Worm (Caenorhabditis elegans) whole organism, L1 larva: Measurements from ENCODE around the gene C28G1.2.

Experiments used
- C04F5.9 ChIP-seq: sonication (generic microtip); optimal IDR thresholded peaks from 2 replicates; lab custom pipeline; 2016; ENCODE audit warnings: missing genetic modification characterization, missing compliant biosample characterization
- F16B12.6 ChIP-seq: fragments of 150-350 bp; optimal IDR thresholded peaks from 2 replicates; lab custom pipeline; 2014; ENCODE audit warnings: missing biosample characterization, missing genetic modification characterization
- Y116A8C.19 ChIP-seq: sonication (generic microtip); optimal IDR thresholded peaks from 2 replicates; lab custom pipeline; 2016; ENCODE audit warnings: missing compliant biosample characterization, missing genetic modification characterization, borderline replicate concordance
- alr-1 ChIP-seq: fragments of 200-800 bp; sonication (Bioruptor generic); optimal IDR thresholded peaks from 2 replicates; lab custom pipeline; 2018; ENCODE audit warnings: borderline replicate concordance, mild to moderate bottlenecking, missing genetic modification characterization, missing compliant biosample characterization
- aly-2 ChIP-seq: fragments of 150-350 bp; optimal IDR thresholded peaks from 2 replicates; lab custom pipeline; 2014; ENCODE audit warnings: missing biosample characterization, missing genetic modification characterization
- ceh-63 ChIP-seq: fragments of 200-800 bp; sonication (Bioruptor generic); optimal IDR thresholded peaks from 2 replicates; lab custom pipeline; 2018; ENCODE audit warnings: mild to moderate bottlenecking, missing genetic modification characterization, missing compliant biosample characterization
- ceh-88 ChIP-seq: fragments of 200-800 bp; sonication (Bioruptor generic); IDR thresholded peaks from 2 replicates; pipeline ENCODE4 v1.3.6; 2022; ENCODE audit warnings: missing genetic modification characterization, missing compliant biosample characterization
- ces-1 ChIP-seq: fragments of 150-350 bp; optimal IDR thresholded peaks from 2 replicates; lab custom pipeline; 2014; ENCODE audit warnings: missing biosample characterization, missing genetic modification reagents, missing genetic modification characterization
- dpl-1 ChIP-seq, 3 experiments: fragments of 150-350 bp in 2 of 3; sonication (generic microtip) in 1 of 3; optimal IDR thresholded peaks; 2 replicates each; lab custom pipeline; 2014 to 2017; ENCODE audit warnings: missing biosample characterization in 3 of 3, missing genetic modification characterization in 3 of 3, missing genetic modification reagents in 3 of 3
- dsc-1 ChIP-seq: sonication (generic microtip); optimal IDR thresholded peaks from 2 replicates; lab custom pipeline; 2016; ENCODE audit warnings: mild to moderate bottlenecking, missing genetic modification characterization, missing compliant biosample characterization
- efl-1 ChIP-seq, 4 experiments: fragments of 150-350 bp; optimal IDR thresholded peaks in 3 of 4; peaks in 1 of 4; 1 replicate in 1 of 4; 2 replicates in 3 of 4; lab custom pipeline; 2014; ENCODE audit warnings: missing biosample characterization in 2 of 4, missing genetic modification characterization in 2 of 4, missing genetic modification reagents in 2 of 4
- efl-3 ChIP-seq: fragments of 200-800 bp; sonication (Bioruptor generic); optimal IDR thresholded peaks from 2 replicates; lab custom pipeline; 2018; ENCODE audit warnings: mild to moderate bottlenecking, missing genetic modification characterization, missing compliant biosample characterization
- elt-2 ChIP-seq: sonication (generic microtip); optimal IDR thresholded peaks from 2 replicates; lab custom pipeline; 2016; ENCODE audit warnings: missing genetic modification characterization, mild to moderate bottlenecking, inconsistent platforms, missing compliant biosample characterization, missing genetic modification reagents
- ets-5 ChIP-seq: fragments of 200-800 bp; sonication (Bioruptor generic); IDR thresholded peaks from 2 replicates; pipeline ENCODE4 v1.3.6; 2022; ENCODE audit warnings: missing genetic modification characterization, missing compliant biosample characterization
- fkh-4 ChIP-seq: sonication (generic microtip); optimal IDR thresholded peaks from 2 replicates; lab custom pipeline; 2016; ENCODE audit warnings: missing compliant biosample characterization, missing genetic modification characterization, borderline replicate concordance
- fkh-8 ChIP-seq: sonication (generic microtip); optimal IDR thresholded peaks from 2 replicates; lab custom pipeline; 2016; ENCODE audit warnings: mild to moderate bottlenecking, missing genetic modification characterization, missing compliant biosample characterization
- fos-1 ChIP-seq: fragments of 150-350 bp; optimal IDR thresholded peaks from 2 replicates; lab custom pipeline; 2014; ENCODE audit warnings: missing biosample characterization, missing genetic modification characterization
- lin-13 ChIP-seq: fragments of 150-350 bp; optimal IDR thresholded peaks from 2 replicates; lab custom pipeline; 2014; ENCODE audit warnings: missing biosample characterization, missing genetic modification reagents, missing genetic modification characterization
- lin-14 ChIP-seq: fragments of 200-800 bp; sonication (Bioruptor generic); optimal IDR thresholded peaks from 2 replicates; lab custom pipeline; 2018; ENCODE audit warnings: mild to moderate bottlenecking, missing genetic modification characterization, moderate library complexity, missing compliant biosample characterization
- lin-15B ChIP-seq: fragments of 150-350 bp; sonication (generic microtip); optimal IDR thresholded peaks from 3 replicates; lab custom pipeline; 2014; ENCODE audit warnings: missing biosample characterization, missing genetic modification characterization
- lin-39 ChIP-seq: fragments of 150-350 bp; optimal IDR thresholded peaks from 2 replicates; lab custom pipeline; 2014; ENCODE audit warnings: missing biosample characterization, missing genetic modification reagents, missing genetic modification characterization
- lir-3 ChIP-seq: sonication (generic microtip); optimal IDR thresholded peaks from 2 replicates; lab custom pipeline; 2016; ENCODE audit warnings: mild to moderate bottlenecking, missing genetic modification characterization, moderate library complexity, missing compliant biosample characterization; ENCODE audit not compliant: poor library complexity
- mab-9 ChIP-seq: fragments of 200-800 bp; sonication (Bioruptor generic); IDR thresholded peaks from 2 replicates; pipeline ENCODE4 v1.3.6; 2022; ENCODE audit warnings: missing genetic modification reagents, missing genetic modification characterization, missing compliant biosample characterization
- mdl-1 ChIP-seq, 2 experiments: fragments of 150-350 bp; optimal IDR thresholded peaks; 2 replicates each; lab custom pipeline; 2014 to 2017; ENCODE audit warnings: missing biosample characterization in 2 of 2, missing genetic modification characterization in 2 of 2, inconsistent platforms in 1 of 2
- mep-1 ChIP-seq: fragments of 150-350 bp; optimal IDR thresholded peaks from 2 replicates; lab custom pipeline; 2014; ENCODE audit warnings: missing biosample characterization, missing genetic modification characterization
- nhr-28 ChIP-seq: fragments of 150-350 bp; optimal IDR thresholded peaks from 2 replicates; lab custom pipeline; 2014; ENCODE audit warnings: missing biosample characterization, missing genetic modification characterization
- nhr-47 ChIP-seq: sonication (generic microtip); optimal IDR thresholded peaks from 2 replicates; lab custom pipeline; 2016; ENCODE audit warnings: mild to moderate bottlenecking, missing genetic modification characterization, moderate library complexity, missing compliant biosample characterization
- nhr-84 ChIP-seq: sonication (generic microtip); optimal IDR thresholded peaks from 2 replicates; lab custom pipeline; 2017; ENCODE audit warnings: missing biosample characterization, missing genetic modification characterization
- nhr-85 ChIP-seq: sonication (generic microtip); peaks from one replicate; lab custom pipeline; 2016; ENCODE audit warnings: missing genetic modification characterization, inconsistent platforms, missing compliant biosample characterization
- pag-3 ChIP-seq: sonication (generic microtip); optimal IDR thresholded peaks from 2 replicates; lab custom pipeline; 2017; ENCODE audit warnings: missing genetic modification characterization, mild to moderate bottlenecking, missing compliant biosample characterization, antibody characterized with exemption, borderline replicate concordance; ENCODE audit not compliant: insufficient read depth
- pax-3 ChIP-seq: fragments of 200-800 bp; sonication (Bioruptor generic); optimal IDR thresholded peaks from 2 replicates; lab custom pipeline; 2018; ENCODE audit warnings: mild to moderate bottlenecking, missing genetic modification characterization, moderate library complexity, missing compliant biosample characterization
- rnt-1 ChIP-seq: sonication (generic microtip); optimal IDR thresholded peaks from 2 replicates; lab custom pipeline; 2016; ENCODE audit warnings: mild to moderate bottlenecking, missing genetic modification characterization, moderate library complexity, missing compliant biosample characterization
- skn-1 ChIP-seq: fragments of 150-350 bp; optimal IDR thresholded peaks from 2 replicates; lab custom pipeline; 2014; ENCODE audit warnings: missing biosample characterization, missing genetic modification characterization
- snu-23 ChIP-seq: sonication (generic microtip); optimal IDR thresholded peaks from 2 replicates; lab custom pipeline; 2016; ENCODE audit warnings: missing genetic modification characterization, missing compliant biosample characterization
- tbx-2 ChIP-seq: sonication (generic microtip); optimal IDR thresholded peaks from 2 replicates; lab custom pipeline; 2016; ENCODE audit warnings: missing genetic modification characterization, missing compliant biosample characterization
- unc-30 ChIP-seq: sonication (generic microtip); optimal IDR thresholded peaks from 2 replicates; lab custom pipeline; 2017; ENCODE audit warnings: missing biosample characterization, missing genetic modification characterization
- unc-62 ChIP-seq: fragments of 150-350 bp; optimal IDR thresholded peaks from 2 replicates; lab custom pipeline; 2014; ENCODE audit warnings: missing biosample characterization, missing genetic modification reagents, missing genetic modification characterization
- unc-98 ChIP-seq: fragments of 200-800 bp; sonication (Bioruptor generic); IDR thresholded peaks from 2 replicates; pipeline ENCODE4 v1.3.6; 2022; ENCODE audit warnings: missing genetic modification characterization, missing compliant biosample characterization
- xbp-1 ChIP-seq: sonication (generic microtip); optimal IDR thresholded peaks from 2 replicates; lab custom pipeline; 2016; ENCODE audit warnings: missing genetic modification characterization, missing compliant biosample characterization
- ztf-11 ChIP-seq, 2 experiments: sonication (generic microtip); optimal IDR thresholded peaks; 2 replicates each; lab custom pipeline; 2016 to 2017; ENCODE audit warnings: missing genetic modification characterization in 2 of 2, missing biosample characterization in 1 of 2, missing compliant biosample characterization in 1 of 2
- ztf-4 ChIP-seq: fragments of 150-350 bp; optimal IDR thresholded peaks from 2 replicates; lab custom pipeline; 2014; ENCODE audit warnings: missing biosample characterization, missing genetic modification characterization

C28G1.2 gene

ce11 chrX:8796699-8797282, 39.0 kb upstream of the C28G1.2 start, which contains the start of gene R04E5.7 (continued):
- TF ChIP-seq dpl-1 (GFP tag; optimal IDR thresholded peaks at IDR 0.05; lab: Kevin White, UChicago) (no peak), lir-3 (no peak), unc-30 (tag; lab: Kevin White, UChicago) (no peak), ceh-88 (GFP tag; lab: Robert Waterston, UW) (no peak), efl-3 (GFP tag; lab: Kevin White, UChicago) (no peak), pax-3 (no peak), xbp-1 (peak; percentile 5), skn-1 (tag; lab: Kevin White, UChicago) (peak; percentile 0), ztf-11 (tag; optimal IDR thresholded peaks at IDR 0.05; lab: Kevin White, UChicago) (no peak), ztf-4 (tag; lab: Kevin White, UChicago) (no peak), C04F5.9 (tag; lab: Kevin White, UChicago) (no peak), mdl-1 (tag; optimal IDR thresholded peaks at IDR 0.05; lab: Kevin White, UChicago) (peak in 1 of 2 experiments; percentile 24), fkh-4 (tag; lab: Kevin White, UChicago) (no peak), rnt-1 (tag; lab: Kevin White, UChicago) (peak; percentile 30), fkh-8 (tag; lab: Kevin White, UChicago) (peak; percentile 27), pag-3 (tag; lab: Kevin White, UChicago) (no peak), nhr-84 (tag; lab: Kevin White, UChicago) (no peak), ets-5 (GFP tag; lab: Robert Waterston, UW) (no peak), ceh-63 (GFP tag; lab: Kevin White, UChicago) (no peak), unc-62 (no peak), mab-9 (GFP tag; lab: Robert Waterston, UW) (no peak), dsc-1 (peak; percentile 10), unc-98 (no peak), elt-2 (tag; lab: Kevin White, UChicago) (no peak), alr-1 (tag; lab: Kevin White, UChicago) (no peak), mep-1 (tag; lab: Kevin White, UChicago) (peak; percentile 5), Y116A8C.19 (no peak)

- no peak for TF ChIP-seq skn-1 (tag; lab: Kevin White, UChicago)
Measured at ce11 chrX:8797653-8798052, 38.2 kb upstream of the C28G1.2 start.

ce11 chrX:8799925-8800324, 35.9 kb upstream of the C28G1.2 start:
- TF ChIP-seq lin-14 (GFP tag; lab: Kevin White, UChicago) (peak; percentile 51), fkh-8 (tag; lab: Kevin White, UChicago) (peak; percentile 62), lin-39 (no peak), ets-5 (GFP tag; lab: Robert Waterston, UW) (no peak), tbx-2 (tag; lab: Kevin White, UChicago) (peak; percentile 13)

ce11 chrX:8800355-8800754, 35.5 kb upstream of the C28G1.2 start:
- TF ChIP-seq snu-23 (GFP tag; lab: Kevin White, UChicago) (no peak), lin-13 (GFP tag; lab: Kevin White, UChicago) (no peak), F16B12.6 (tag; lab: Kevin White, UChicago) (no peak), dsc-1 (no peak), lin-15B (tag; lab: Kevin White, UChicago) (no peak), unc-98 (no peak), nhr-47 (tag; lab: Kevin White, UChicago) (no peak), nhr-85 (tag; lab: Kevin White, UChicago) (no peak), efl-1 (optimal IDR thresholded peaks at IDR 0.05; lab: Kevin White, UChicago) (no peak), efl-1 (GFP tag; optimal IDR thresholded peaks at IDR 0.05 in 1 of 2; lab: Kevin White, UChicago) (no peak), ceh-63 (GFP tag; lab: Kevin White, UChicago) (no peak), nhr-28 (tag; lab: Kevin White, UChicago) (no peak), aly-2 (no peak), fos-1 (tag; lab: Kevin White, UChicago) (no peak), fkh-8 (tag; lab: Kevin White, UChicago) (no peak), ces-1 (GFP tag; lab: Kevin White, UChicago) (no peak), pag-3 (tag; lab: Kevin White, UChicago) (no peak), lin-39 (no peak), ztf-4 (tag; lab: Kevin White, UChicago) (no peak)
